Fruit fly (Drosophila melanogaster) whole organism, embryonic: ENCODE measurements around the gene msb1l.

Source experiments
- Asciz ChIP-seq: fragments of 200-800 bp; sonication (Bioruptor generic); optimal IDR thresholded peaks from 2 replicates; lab custom pipeline; 2017; ENCODE audit warnings: missing biosample characterization, mild to moderate bottlenecking, missing genetic modification characterization, missing genetic modification reagents
- Atf-2 ChIP-seq: fragments of 200-800 bp; sonication (Bioruptor generic); optimal IDR thresholded peaks from 2 replicates; lab custom pipeline; 2016; ENCODE audit warnings: missing biosample characterization, missing genetic modification characterization
- CG10209 ChIP-seq: fragments of 200-800 bp; sonication (Bioruptor generic); optimal IDR thresholded peaks from 3 replicates; lab custom pipeline; 2017; ENCODE audit warnings: missing biosample characterization, mild to moderate bottlenecking, missing genetic modification characterization, missing genetic modification reagents
- CG10543 ChIP-seq: fragments of 200-800 bp; sonication (Bioruptor generic); optimal IDR thresholded peaks from 3 replicates; lab custom pipeline; 2017; ENCODE audit warnings: missing biosample characterization, mild to moderate bottlenecking, missing genetic modification characterization, moderate library complexity
- CG11247 ChIP-seq: fragments of 200-800 bp; sonication (Bioruptor generic); IDR thresholded peaks from 2 replicates; pipeline ENCODE4 v1.3.6; 2022; ENCODE audit warnings: missing biosample characterization, missing genetic modification characterization
- CG12071 ChIP-seq: fragments of 200-800 bp; sonication (Bioruptor generic); optimal IDR thresholded peaks from 3 replicates; lab custom pipeline; 2018; ENCODE audit warnings: missing biosample characterization, mild to moderate bottlenecking, missing genetic modification characterization
- CG15479 ChIP-seq: fragments of 200-800 bp; sonication (Bioruptor generic); optimal IDR thresholded peaks from 3 replicates; lab custom pipeline; 2019; ENCODE audit warnings: missing biosample characterization, mild to moderate bottlenecking, missing genetic modification characterization, moderate library complexity
- CG15514 ChIP-seq: fragments of 200-800 bp; sonication (Bioruptor generic); optimal IDR thresholded peaks from 3 replicates; lab custom pipeline; 2017; ENCODE audit warnings: missing biosample characterization, missing genetic modification characterization, mild to moderate bottlenecking, moderate library complexity, missing genetic modification reagents
- CG3847 ChIP-seq: fragments of 200-800 bp; sonication (Bioruptor generic); IDR thresholded peaks from 2 replicates; pipeline ENCODE4 v1.3.6; 2022; ENCODE audit warnings: missing biosample characterization, missing genetic modification characterization
- CG5245 ChIP-seq: fragments of 200-800 bp; sonication (Bioruptor generic); optimal IDR thresholded peaks from 3 replicates; lab custom pipeline; 2016; ENCODE audit warnings: missing biosample characterization, missing genetic modification characterization
- CG5953 ChIP-seq: fragments of 200-800 bp; sonication (Bioruptor generic); IDR thresholded peaks from 2 replicates; pipeline ENCODE4 v1.3.6; 2022; ENCODE audit warnings: missing biosample characterization, missing genetic modification characterization
- CG7745 ChIP-seq: fragments of 200-800 bp; sonication (Bioruptor generic); optimal IDR thresholded peaks from 2 replicates; lab custom pipeline; 2018; ENCODE audit warnings: missing biosample characterization, mild to moderate bottlenecking, missing genetic modification characterization, moderate library complexity
- CG7987 ChIP-seq: fragments of 200-800 bp; sonication (Bioruptor generic); optimal IDR thresholded peaks from 2 replicates; lab custom pipeline; 2018; ENCODE audit warnings: missing biosample characterization, mild to moderate bottlenecking, missing genetic modification characterization, moderate library complexity
- CG8359 ChIP-seq: fragments of 200-800 bp; sonication (Bioruptor generic); optimal IDR thresholded peaks from 2 replicates; lab custom pipeline; 2017; ENCODE audit warnings: missing biosample characterization, mild to moderate bottlenecking, missing genetic modification characterization, borderline replicate concordance
- CG8388 ChIP-seq: fragments of 200-800 bp; sonication (Bioruptor generic); optimal IDR thresholded peaks from 2 replicates; lab custom pipeline; 2019; ENCODE audit warnings: missing biosample characterization, mild to moderate bottlenecking, missing genetic modification characterization, moderate library complexity
- CoRest ChIP-seq: fragments of 200-800 bp; sonication (Bioruptor generic); optimal IDR thresholded peaks from 3 replicates; lab custom pipeline; 2018; ENCODE audit warnings: missing biosample characterization, mild to moderate bottlenecking, missing genetic modification characterization, moderate library complexity
- D ChIP-seq, 2 experiments: fragments of 200-800 bp in 1 of 2; fragments of >200 bp in 1 of 2; sonication (Bioruptor generic) in 1 of 2; optimal IDR thresholded peaks; 2 replicates in 1 of 2; 3 replicates in 1 of 2; lab custom pipeline; 2017; ENCODE audit warnings: mild to moderate bottlenecking in 1 of 2, missing biosample characterization in 1 of 2, missing genetic modification characterization in 1 of 2, missing genetic modification reagents in 1 of 2
- D19A ChIP-seq: fragments of 200-800 bp; optimal IDR thresholded peaks from 3 replicates; lab custom pipeline; 2019; ENCODE audit warnings: missing biosample characterization, mild to moderate bottlenecking, missing genetic modification characterization, moderate library complexity
- Drgx ChIP-seq: fragments of 200-800 bp; sonication (Bioruptor generic); IDR thresholded peaks from 2 replicates; pipeline ENCODE4 v1.3.6; 2022; ENCODE audit warnings: missing biosample characterization, missing genetic modification characterization
- Hr3 ChIP-seq: fragments of 200-800 bp; sonication (Bioruptor generic); optimal IDR thresholded peaks from 3 replicates; lab custom pipeline; 2016; ENCODE audit warnings: missing biosample characterization, missing genetic modification characterization
- Hr78 ChIP-seq, 2 experiments: fragments of 200-800 bp in 1 of 2; fragments of >200 bp in 1 of 2; sonication (Bioruptor generic) in 1 of 2; optimal IDR thresholded peaks; 2 replicates each; lab custom pipeline; 2017 to 2019; ENCODE audit warnings: missing biosample characterization in 2 of 2, missing genetic modification characterization in 2 of 2, mild to moderate bottlenecking in 1 of 2, moderate library complexity in 1 of 2
- Jarid2 ChIP-seq: fragments of 200-800 bp; sonication (Bioruptor generic); optimal IDR thresholded peaks from 3 replicates; lab custom pipeline; 2017; ENCODE audit warnings: mild to moderate bottlenecking, missing biosample characterization, missing genetic modification reagents, missing genetic modification characterization
- NC2β ChIP-seq: fragments of 200-800 bp; sonication (Bioruptor generic); optimal IDR thresholded peaks from 2 replicates; lab custom pipeline; 2016; ENCODE audit warnings: missing biosample characterization, missing genetic modification characterization
- Nf-YC ChIP-seq: fragments of 200-800 bp; optimal IDR thresholded peaks from 3 replicates; lab custom pipeline; 2019; ENCODE audit warnings: missing biosample characterization, mild to moderate bottlenecking, missing genetic modification characterization, moderate library complexity
- Ptx1 ChIP-seq: fragments of 200-800 bp; sonication (Bioruptor generic); IDR thresholded peaks from 2 replicates; pipeline ENCODE4 v1.3.6; 2022; ENCODE audit warnings: missing biosample characterization, missing genetic modification characterization
- Sox102F ChIP-seq: fragments of 200-800 bp; sonication (Bioruptor generic); optimal IDR thresholded peaks from 2 replicates; lab custom pipeline; 2018; ENCODE audit warnings: missing biosample characterization, mild to moderate bottlenecking, missing genetic modification characterization, moderate library complexity
- bab2 ChIP-seq: fragments of 200-800 bp; sonication (Bioruptor generic); optimal IDR thresholded peaks from 2 replicates; lab custom pipeline; 2016; ENCODE audit warnings: missing biosample characterization, missing genetic modification characterization
- chif ChIP-seq, 2 experiments: fragments of 200-800 bp; sonication (Bioruptor generic); optimal IDR thresholded peaks; 3 replicates each; lab custom pipeline; 2016; ENCODE audit warnings: missing biosample characterization in 2 of 2, missing genetic modification characterization in 2 of 2
- crp ChIP-seq, 2 experiments: fragments of 200-800 bp; sonication (Bioruptor generic); optimal IDR thresholded peaks; 2 replicates in 1 of 2; 3 replicates in 1 of 2; lab custom pipeline; 2017; ENCODE audit warnings: missing biosample characterization in 2 of 2, missing genetic modification characterization in 2 of 2, mild to moderate bottlenecking in 1 of 2, moderate library complexity in 1 of 2
- dimm ChIP-seq: fragments of 200-800 bp; sonication (Bioruptor generic); IDR thresholded peaks from 2 replicates; pipeline ENCODE4 v1.3.6; 2022; ENCODE audit warnings: missing biosample characterization, missing genetic modification characterization
- dm ChIP-seq: fragments of 200-800 bp; sonication (Bioruptor generic); optimal IDR thresholded peaks from 3 replicates; lab custom pipeline; 2016; ENCODE audit warnings: missing biosample characterization, missing genetic modification characterization
- dmrt11E ChIP-seq: fragments of 200-800 bp; sonication (Bioruptor generic); optimal IDR thresholded peaks from 3 replicates; lab custom pipeline; 2018; ENCODE audit warnings: missing biosample characterization, mild to moderate bottlenecking, missing genetic modification characterization, moderate library complexity
- dmrt99B ChIP-seq: fragments of 200-800 bp; sonication (Bioruptor generic); optimal IDR thresholded peaks from 2 replicates; lab custom pipeline; 2018; ENCODE audit warnings: missing biosample characterization, mild to moderate bottlenecking, missing genetic modification characterization, moderate library complexity
- ems ChIP-seq: fragments of 200-800 bp; sonication (Bioruptor generic); optimal IDR thresholded peaks from 3 replicates; lab custom pipeline; 2016; ENCODE audit warnings: missing biosample characterization, missing genetic modification characterization
- fd64A ChIP-seq: fragments of 200-800 bp; sonication (Bioruptor generic); optimal IDR thresholded peaks from 3 replicates; lab custom pipeline; 2018; ENCODE audit warnings: missing biosample characterization, mild to moderate bottlenecking, missing genetic modification characterization
- gsb-n ChIP-seq: fragments of 200-800 bp; sonication (Bioruptor generic); optimal IDR thresholded peaks from 3 replicates; lab custom pipeline; 2018; ENCODE audit warnings: missing biosample characterization, mild to moderate bottlenecking, missing genetic modification characterization
- gt ChIP-seq: fragments of 200-800 bp; sonication (Bioruptor generic); IDR thresholded peaks from 2 replicates; pipeline ENCODE4 v1.3.6; 2022; ENCODE audit warnings: missing biosample characterization, missing genetic modification characterization
- lilli ChIP-seq: fragments of 200-800 bp; sonication (Bioruptor generic); optimal IDR thresholded peaks from 3 replicates; lab custom pipeline; 2016; ENCODE audit warnings: missing biosample characterization, missing genetic modification characterization
- luna ChIP-seq: fragments of 200-800 bp; sonication (Bioruptor generic); optimal IDR thresholded peaks from 2 replicates; lab custom pipeline; 2016; ENCODE audit warnings: missing biosample characterization, missing genetic modification characterization
- pros ChIP-seq: fragments of 200-800 bp; sonication (Bioruptor generic); optimal IDR thresholded peaks from 3 replicates; lab custom pipeline; 2019; ENCODE audit warnings: missing biosample characterization, mild to moderate bottlenecking, missing genetic modification characterization, moderate library complexity
- ro ChIP-seq: fragments of 200-800 bp; sonication (Bioruptor generic); IDR thresholded peaks from 2 replicates; pipeline ENCODE4 v1.3.6; 2022; ENCODE audit warnings: missing biosample characterization, missing genetic modification characterization
- sc ChIP-seq, 3 experiments: fragments of >200 bp in 2 of 3; fragments of 200-800 bp in 1 of 3; sonication (Bioruptor generic) in 1 of 3; optimal IDR thresholded peaks; 2 replicates in 2 of 3; 3 replicates in 1 of 3; lab custom pipeline; 2017; ENCODE audit warnings: mild to moderate bottlenecking in 1 of 3, missing biosample characterization in 1 of 3, missing genetic modification characterization in 1 of 3, missing genetic modification reagents in 1 of 3
- slbo ChIP-seq: fragments of 200-800 bp; sonication (Bioruptor generic); IDR thresholded peaks from 2 replicates; pipeline ENCODE4 v1.3.6; 2022; ENCODE audit warnings: missing biosample characterization, missing genetic modification characterization
- slp2 ChIP-seq: fragments of 200-800 bp; sonication (Bioruptor generic); optimal IDR thresholded peaks from 2 replicates; lab custom pipeline; 2016; ENCODE audit warnings: missing biosample characterization, missing genetic modification characterization
- tup ChIP-seq: fragments of 200-800 bp; sonication (Bioruptor generic); optimal IDR thresholded peaks from 2 replicates; lab custom pipeline; 2016; ENCODE audit warnings: missing biosample characterization, mild to moderate bottlenecking, missing genetic modification characterization, moderate library complexity
- wor ChIP-seq: fragments of 200-800 bp; sonication (Bioruptor generic); IDR thresholded peaks from 2 replicates; pipeline ENCODE4 v1.3.6; 2022; ENCODE audit warnings: missing biosample characterization, missing genetic modification characterization

Gene msb1l

dm6 chr2L:19586436-19587333 lies 9.2 kb downstream of the msb1l start, which contains the start of gene Lar (continued):
- no peak for TF ChIP-seq Hr78 (GFP tag; optimal IDR thresholded peaks at IDR 0.05; lab: Kevin White, UChicago)
- no peak for TF ChIP-seq tup (GFP tag; lab: Kevin White, UChicago)
- TF ChIP-seq Drgx (GFP tag; lab: Robert Waterston, UW): peak; percentile 35
- TF ChIP-seq CG15514 (GFP tag; lab: Kevin White, UChicago): peak; percentile 100
- 0 out of 2 replicates have a peak, but pooled peaks have one; percentile 3 for TF ChIP-seq CG5953 (GFP tag; lab: Robert Waterston, UW)
- peak; percentile 23 for TF ChIP-seq CG8359
- peak; percentile 34 for TF ChIP-seq slp2 (GFP tag; lab: Kevin White, UChicago)
- TF ChIP-seq fd64A (GFP tag; lab: Kevin White, UChicago): no peak
- peak; percentile 53 for TF ChIP-seq bab2
- no peak for TF ChIP-seq gsb-n (tag; lab: Kevin White, UChicago)
- TF ChIP-seq chif (GFP tag; optimal IDR thresholded peaks at IDR 0.05; lab: Kevin White, UChicago): peak in 1 of 2 experiments; percentile 52
- no peak for TF ChIP-seq Asciz (GFP tag; lab: Kevin White, UChicago)
- no peak for TF ChIP-seq ro (GFP tag; lab: Robert Waterston, UW)
- TF ChIP-seq CG5245 (GFP tag; lab: Kevin White, UChicago): peak; percentile 26
- TF ChIP-seq CG15479 (GFP tag; lab: Kevin White, UChicago): no peak
- peak; percentile 38; the same call in 1 of the 2 replicates for TF ChIP-seq Ptx1 (GFP tag; lab: Robert Waterston, UW)
- TF ChIP-seq wor (GFP tag; lab: Robert Waterston, UW): no peak
- TF ChIP-seq Jarid2 (GFP tag; lab: Kevin White, UChicago): no peak
- no peak for TF ChIP-seq gt (GFP tag; lab: Robert Waterston, UW)
- TF ChIP-seq dmrt99B (tag; lab: Kevin White, UChicago): peak; percentile 45
- peak; percentile 64 for TF ChIP-seq ems (GFP tag; lab: Kevin White, UChicago)
- peak; percentile 21 for TF ChIP-seq Atf-2 (GFP tag; lab: Kevin White, UChicago)
- peak; percentile 78 for TF ChIP-seq slbo
- TF ChIP-seq pros (GFP tag; lab: Kevin White, UChicago): no peak
- no peak for TF ChIP-seq CG7745 (tag; lab: Kevin White, UChicago)
- TF ChIP-seq Sox102F (GFP tag; lab: Kevin White, UChicago): peak; percentile 58
- TF ChIP-seq sc (optimal IDR thresholded peaks at IDR 0.05; lab: Kevin White, UChicago): no peak
- TF ChIP-seq sc (GFP tag; optimal IDR thresholded peaks at IDR 0.05; lab: Kevin White, UChicago): no peak
- peak; percentile 29; the same call in 1 of the 2 replicates for TF ChIP-seq CG3847
- no peak for TF ChIP-seq D (optimal IDR thresholded peaks at IDR 0.05; lab: Kevin White, UChicago)
- peak; percentile 1 for TF ChIP-seq D (GFP tag; optimal IDR thresholded peaks at IDR 0.05; lab: Kevin White, UChicago)
- peak; percentile 60 for TF ChIP-seq NC2β
- TF ChIP-seq CoRest: peak; percentile 57
- TF ChIP-seq Hr3 (GFP tag; lab: Kevin White, UChicago): peak; percentile 41
- peak; percentile 84 to 96 for TF ChIP-seq crp (GFP tag; optimal IDR thresholded peaks at IDR 0.05; lab: Kevin White, UChicago)
- peak; percentile 42 for TF ChIP-seq dm
- TF ChIP-seq CG7987 (GFP tag; lab: Kevin White, UChicago): peak; percentile 39
- peak; percentile 38 for TF ChIP-seq D19A (tag; lab: Kevin White, UChicago)
- no peak for TF ChIP-seq CG12071 (GFP tag; lab: Kevin White, UChicago)
- TF ChIP-seq CG10543 (GFP tag; lab: Kevin White, UChicago): peak; percentile 78
- peak; percentile 60 for TF ChIP-seq Nf-YC (tag; lab: Kevin White, UChicago)
- peak; percentile 80 for TF ChIP-seq lilli (GFP tag; lab: Kevin White, UChicago)
- peak; percentile 42 for TF ChIP-seq CG8388 (GFP tag; lab: Kevin White, UChicago)
- TF ChIP-seq luna: peak; percentile 25
- TF ChIP-seq dimm (GFP tag; lab: Robert Waterston, UW): no peak
- peak; percentile 52 for TF ChIP-seq dmrt11E (tag; lab: Kevin White, UChicago)
- peak; percentile 41; the same call in 1 of the 2 replicates for TF ChIP-seq CG11247 (GFP tag; lab: Robert Waterston, UW)
- TF ChIP-seq CG10209: peak; percentile 47
